Comparison of ENCODE assay signal across 6 worm cellular contexts in genomic region chrV:6513356-6513755, ce11.
TF ChIP-seq lines count a peak whose summit lies in the region.

No protein-coding gene starts in this region.

TF ChIP-seq in whole organism, L1 larva, 84 proteins besides CTCF, POLR2A, EP300 and RAD21:
- no peak for TF ChIP-seq efl-1 (optimal IDR thresholded peaks at IDR 0.05; lab: Kevin White, UChicago)
- peak in 1 of 2 experiments; percentile 59 for TF ChIP-seq efl-1 (GFP tag; optimal IDR thresholded peaks at IDR 0.05 in 1 of 2; lab: Kevin White, UChicago)
- TF ChIP-seq ceh-90 (tag; optimal IDR thresholded peaks at IDR 0.05; lab: Kevin White, UChicago) = no peak
- peak; percentile 72 for TF ChIP-seq lin-14 (GFP tag; optimal IDR thresholded peaks at IDR 0.05; lab: Kevin White, UChicago)
- no peak for TF ChIP-seq dpl-1 (GFP tag; optimal IDR thresholded peaks at IDR 0.05; lab: Kevin White, UChicago)
- TF ChIP-seq blmp-1 (tag; optimal IDR thresholded peaks at IDR 0.05; lab: Kevin White, UChicago) = peak; percentile 94
- peak; percentile 19 for TF ChIP-seq nhr-90 (tag; optimal IDR thresholded peaks at IDR 0.05; lab: Kevin White, UChicago; ENCODE audit: poor library complexity)
- TF ChIP-seq xbp-1 (tag; optimal IDR thresholded peaks at IDR 0.05; lab: Kevin White, UChicago) = peak; percentile 22
- TF ChIP-seq elt-3 (tag; optimal IDR thresholded peaks at IDR 0.05; lab: Kevin White, UChicago) = peak in 1 of 6 experiments; percentile 32

TF ChIP-seq in whole organism, L2 larva, 48 proteins besides CTCF, POLR2A, EP300 and RAD21:
- TF ChIP-seq fos-1 (tag; optimal IDR thresholded peaks at IDR 0.05; lab: Kevin White, UChicago) (peak; percentile 7), nhr-6 (tag; optimal IDR thresholded peaks at IDR 0.05; lab: Kevin White, UChicago) (no peak), R02D3.7 (tag; optimal IDR thresholded peaks at IDR 0.05; lab: Kevin White, UChicago) (no peak), nhr-21 (tag; optimal IDR thresholded peaks at IDR 0.05; lab: Kevin White, UChicago) (peak; percentile 8)

TF ChIP-seq in whole organism, L3 larva, 47 proteins besides CTCF, POLR2A, EP300 and RAD21:
- TF ChIP-seq nhr-237 (tag; optimal IDR thresholded peaks at IDR 0.05; lab: Kevin White, UChicago) (no peak), nhr-25 (tag; optimal IDR thresholded peaks at IDR 0.05; lab: Kevin White, UChicago) (peak; percentile 68), nhr-43 (tag; optimal IDR thresholded peaks at IDR 0.05; lab: Kevin White, UChicago; ENCODE audit: poor library complexity, severe bottlenecking) (peak; percentile 28), nhr-23 (tag; optimal IDR thresholded peaks at IDR 0.05; lab: Kevin White, UChicago) (peak; percentile 1)

TF ChIP-seq in whole organism, L4 larva, 104 proteins besides CTCF, POLR2A, EP300 and RAD21 (continues in another document):
- TF ChIP-seq saeg-2 (GFP tag; IDR thresholded peaks at IDR 0.05; lab: Robert Waterston, UW) (no peak), jun-1 (tag; optimal IDR thresholded peaks at IDR 0.05; lab: Kevin White, UChicago) (no peak), pqm-1 (tag; optimal IDR thresholded peaks at IDR 0.05; lab: Kevin White, UChicago) (no peak), Y75B8A.6 (GFP tag; IDR thresholded peaks at IDR 0.05; lab: Robert Waterston, UW) (no peak), nhr-237 (tag; optimal IDR thresholded peaks at IDR 0.05; lab: Kevin White, UChicago) (no peak), ceh-28 (tag; optimal IDR thresholded peaks at IDR 0.05; lab: Kevin White, UChicago) (no peak), zfp-3 (GFP tag; conservative IDR thresholded peaks at IDR 0.05; lab: Robert Waterston, UW) (no peak), ceh-62 (tag; optimal IDR thresholded peaks at IDR 0.05; lab: Kevin White, UChicago) (no peak), lin-38 (GFP tag; IDR thresholded peaks at IDR 0.05; lab: Robert Waterston, UW) (peak; percentile 17; the same call in 1 of the 2 replicates), nhr-6 (tag; optimal IDR thresholded peaks at IDR 0.05; lab: Kevin White, UChicago) (no peak), spr-3 (GFP tag; optimal IDR thresholded peaks at IDR 0.05; lab: Kevin White, UChicago) (no peak), hlh-11 (tag; optimal IDR thresholded peaks at IDR 0.05; lab: Kevin White, UChicago) (peak; percentile 29), ama-1 (optimal IDR thresholded peaks at IDR 0.05; lab: Kevin White, UChicago) (no peak), nhr-41 (GFP tag; IDR thresholded peaks at IDR 0.05; lab: Robert Waterston, UW) (no peak), nhr-48 (tag; optimal IDR thresholded peaks at IDR 0.05; lab: Kevin White, UChicago) (peak; percentile 2), ctbp-1 (GFP tag; IDR thresholded peaks at IDR 0.05; lab: Robert Waterston, UW) (0 out of 2 replicates have a peak, but pooled peaks have one; percentile 7), ceh-20 (GFP tag; IDR thresholded peaks at IDR 0.05; lab: Robert Waterston, UW) (no peak), aly-2 (tag; optimal IDR thresholded peaks at IDR 0.05; lab: Kevin White, UChicago) (no peak), ztf-11 (tag; optimal IDR thresholded peaks at IDR 0.05; lab: Kevin White, UChicago) (no peak), hif-1 (tag; optimal IDR thresholded peaks at IDR 0.05; lab: Kevin White, UChicago) (no peak), lir-3 (tag; optimal IDR thresholded peaks at IDR 0.05; lab: Kevin White, UChicago) (no peak), nhr-28 (tag; optimal IDR thresholded peaks at IDR 0.05; lab: Kevin White, UChicago) (peak; percentile 6), mxl-3 (GFP tag; optimal IDR thresholded peaks at IDR 0.05; lab: Kevin White, UChicago) (peak; percentile 63), daf-12 (tag; optimal IDR thresholded peaks at IDR 0.05; lab: Kevin White, UChicago) (no peak), set-16 (GFP tag; IDR thresholded peaks at IDR 0.05; lab: Robert Waterston, UW) (0 out of 2 replicates have a peak, but pooled peaks have one; percentile 8), D1046.2 (GFP tag; IDR thresholded peaks at IDR 0.05; lab: Robert Waterston, UW) (no peak)

TF ChIP-seq in whole organism, early embryonic, 17 proteins besides CTCF, POLR2A, EP300 and RAD21:
- TF ChIP-seq ceh-13 (GFP tag; optimal IDR thresholded peaks at IDR 0.05; lab: Kevin White, UChicago) (no peak), flt-1 (GFP tag; IDR thresholded peaks at IDR 0.05; lab: Robert Waterston, UW) (no peak), tra-4 (tag; optimal IDR thresholded peaks at IDR 0.05; lab: Kevin White, UChicago) (no peak), hmg-4 (GFP tag; optimal IDR thresholded peaks at IDR 0.05; lab: Kevin White, UChicago) (peak; percentile 27), sea-1 (GFP tag; conservative IDR thresholded peaks at IDR 0.05; lab: Robert Waterston, UW) (no peak), aly-1 (tag; optimal IDR thresholded peaks at IDR 0.05; lab: Kevin White, UChicago) (no peak), hnd-1 (tag; optimal IDR thresholded peaks at IDR 0.05; lab: Kevin White, UChicago) (no peak), ets-7 (tag; optimal IDR thresholded peaks at IDR 0.05; lab: Kevin White, UChicago) (no peak), pes-1 (GFP tag; IDR thresholded peaks at IDR 0.05; lab: Robert Waterston, UW) (0 out of 2 replicates have a peak, but pooled peaks have one; percentile 44), ama-1 (optimal IDR thresholded peaks at IDR 0.05; lab: Kevin White, UChicago) (no peak), scrt-1 (GFP tag; IDR thresholded peaks at IDR 0.05; lab: Robert Waterston, UW) (no peak), ceh-36 (tag; optimal IDR thresholded peaks at IDR 0.05; lab: Kevin White, UChicago) (no peak)

TF ChIP-seq in whole organism, mixed stage, embryonic, 35 proteins besides CTCF, POLR2A, EP300 and RAD21:
- TF ChIP-seq unc-62 (GFP tag; optimal IDR thresholded peaks at IDR 0.05; lab: Kevin White, UChicago) = no peak
- no peak for TF ChIP-seq drap-1 (GFP tag; optimal IDR thresholded peaks at IDR 0.05; lab: Kevin White, UChicago)
- no peak for TF ChIP-seq sem-2 (GFP tag; optimal IDR thresholded peaks at IDR 0.05; lab: Kevin White, UChicago)
- peak; percentile 29 for TF ChIP-seq ham-2 (GFP tag; optimal IDR thresholded peaks at IDR 0.05; lab: Kevin White, UChicago)

Comparison
In these comparisons a context has a peak if more than half of its experiments do, and no peak if none do; other contexts are left out.
1. Of the 29 proteins assayed by ChIP-seq in both whole organism, L4 larva and whole organism, L1 larva: peak only in whole organism, L4 larva: nhr-28; only in whole organism, L1 larva: none; in both: none; in neither: 28.